Comparison of ENCODE assay signal across 2 fruit fly cellular contexts in genomic region chrX:15786242-15786641, dm6.
A peak's percentile ranks its signal among the peaks of the same experiment; 100 is the strongest.
TF ChIP-seq lines count a peak whose summit lies in the region.

No protein-coding gene starts in this region.

- no peak for TF ChIP-seq CTCF in whole organism, embryonic (GFP tag; optimal IDR thresholded peaks at IDR 0.05; lab: Kevin White, UChicago)

TF ChIP-seq in whole organism, embryonic, 481 proteins besides CTCF, POLR2A, EP300 and RAD21:
- TF ChIP-seq Med (GFP tag; lab: Kevin White, UChicago) (peak; percentile 15), CG4820 (GFP tag; optimal IDR thresholded peaks at IDR 0.05; lab: Kevin White, UChicago) (no peak), CG12219 (GFP tag; optimal IDR thresholded peaks at IDR 0.05; lab: Kevin White, UChicago) (no peak), bbx (GFP tag; IDR thresholded peaks at IDR 0.05; lab: Robert Waterston, UW; ENCODE audit: partially characterized antibody) (0 out of 2 replicates have a peak, but pooled peaks have one; percentile 0), CG10274 (GFP tag; optimal IDR thresholded peaks at IDR 0.05; lab: Kevin White, UChicago) (peak; percentile 93)

TF ChIP-seq in whole organism, prepupa, 60 proteins besides CTCF, POLR2A, EP300 and RAD21:
- TF ChIP-seq CG1621 (tag; optimal IDR thresholded peaks at IDR 0.05; lab: Kevin White, UChicago) (peak; percentile 11), Met (GFP tag; optimal IDR thresholded peaks at IDR 0.05; lab: Kevin White, UChicago) (no peak)
TF ChIP-seq in whole organism, prepupa: peak in this region for 1.
